Fruit fly (Drosophila melanogaster): ENCODE data around the gene unc-13-4A.

dm6 chr3L:7314133-7314532 lies 1.4 kb upstream of the unc-13-4A start:
- TF ChIP-seq Sin3A (optimal IDR thresholded peaks at IDR 0.05) = no peak
- no peak for TF ChIP-seq psq (optimal IDR thresholded peaks at IDR 0.05)
- no peak for TF ChIP-seq h (optimal IDR thresholded peaks at IDR 0.05)
